Fruit fly (Drosophila melanogaster): Measurements from ENCODE around the gene CG2246.

dm6 chr3R:30643240-30643639 lies 42.0 kb upstream of the CG2246 start:
- TF ChIP-seq ci (GFP tag; IDR thresholded peaks at IDR 0.05) (0 out of 3 replicates have a peak, but pooled peaks have one; percentile 56), CG2116 (GFP tag; optimal IDR thresholded peaks at IDR 0.05) (no peak), Med (GFP tag) (no peak), Pdp1 (GFP tag; optimal IDR thresholded peaks at IDR 0.05) (no peak), Dfd (GFP tag; optimal IDR thresholded peaks at IDR 0.05) (no peak), unc-4 (GFP tag; IDR thresholded peaks at IDR 0.05; ENCODE audit: partially characterized antibody) (no peak), Sry-δ (GFP tag; optimal IDR thresholded peaks at IDR 0.05) (no peak), CG2202 (tag; optimal IDR thresholded peaks at IDR 0.05) (no peak), schlank (tag; optimal IDR thresholded peaks at IDR 0.05) (no peak), peb (GFP tag; IDR thresholded peaks at IDR 0.05) (no peak), CG15696 (tag; optimal IDR thresholded peaks at IDR 0.05) (peak; percentile 31), Myb (GFP tag; optimal IDR thresholded peaks at IDR 0.05) (no peak)

All from whole organism, embryonic.